Worm (Caenorhabditis elegans) whole organism, L3 larva: ENCODE measurements around the gene srj-55.

Experiments
- R02D3.7 ChIP-seq: fragments of 150-350 bp; optimal IDR thresholded peaks from 2 replicates; lab custom pipeline; 2014; ENCODE audit warnings: missing biosample characterization, missing genetic modification characterization
- ZK546.5 ChIP-seq: sonication (generic microtip); optimal IDR thresholded peaks from 2 replicates; lab custom pipeline; 2017; ENCODE audit warnings: missing biosample characterization, missing genetic modification characterization
- aly-2 ChIP-seq: fragments of 150-350 bp; optimal IDR thresholded peaks from 2 replicates; lab custom pipeline; 2014; ENCODE audit warnings: missing biosample characterization, missing genetic modification characterization
- ceh-16 ChIP-seq: sonication (generic microtip); optimal IDR thresholded peaks from 2 replicates; lab custom pipeline; 2017; ENCODE audit warnings: missing biosample characterization, missing genetic modification characterization
- ceh-28 ChIP-seq: fragments of 150-350 bp; optimal IDR thresholded peaks from 2 replicates; lab custom pipeline; 2014; ENCODE audit warnings: missing biosample characterization, missing genetic modification reagents, missing genetic modification characterization
- ceh-82 ChIP-seq: fragments of 150-350 bp; optimal IDR thresholded peaks from 2 replicates; lab custom pipeline; 2014; ENCODE audit warnings: missing biosample characterization, missing genetic modification characterization
- daf-12 ChIP-seq: fragments of 150-350 bp; optimal IDR thresholded peaks from 2 replicates; lab custom pipeline; 2014; ENCODE audit warnings: missing biosample characterization, missing genetic modification reagents, missing genetic modification characterization
- egl-27 ChIP-seq: sonication (generic microtip); optimal IDR thresholded peaks from 4 replicates; lab custom pipeline; 2017; ENCODE audit warnings: missing biosample characterization, missing genetic modification reagents, missing genetic modification characterization
- egl-5 ChIP-seq: fragments of 150-350 bp; optimal IDR thresholded peaks from 2 replicates; lab custom pipeline; 2017; ENCODE audit warnings: missing biosample characterization, missing genetic modification reagents, missing genetic modification characterization, inconsistent platforms
- elt-2 ChIP-seq: sonication (generic microtip); optimal IDR thresholded peaks from 2 replicates; lab custom pipeline; 2016; ENCODE audit warnings: missing genetic modification reagents, mild to moderate bottlenecking, missing genetic modification characterization, missing compliant biosample characterization
- elt-3 ChIP-seq, 3 experiments: fragments of 150-350 bp in 1 of 3; sonication (generic microtip) in 2 of 3; optimal IDR thresholded peaks; 2 replicates in 2 of 3; 4 replicates in 1 of 3; lab custom pipeline; 2014 to 2017; ENCODE audit warnings: missing biosample characterization in 3 of 3, missing genetic modification characterization in 3 of 3
- fkh-10 ChIP-seq: sonication (generic microtip); optimal IDR thresholded peaks from 2 replicates; lab custom pipeline; 2017; ENCODE audit warnings: missing biosample characterization, missing genetic modification reagents, missing genetic modification characterization
- fkh-2 ChIP-seq: fragments of 150-350 bp; optimal IDR thresholded peaks from 2 replicates; lab custom pipeline; 2014; ENCODE audit warnings: missing biosample characterization, missing genetic modification reagents, missing genetic modification characterization
- fos-1 ChIP-seq: fragments of 150-350 bp; optimal IDR thresholded peaks from 2 replicates; lab custom pipeline; 2014; ENCODE audit warnings: missing biosample characterization, missing genetic modification characterization
- hmg-11 ChIP-seq: sonication (generic microtip); optimal IDR thresholded peaks from 2 replicates; lab custom pipeline; 2016; ENCODE audit warnings: missing genetic modification characterization, missing compliant biosample characterization
- jun-1 ChIP-seq: fragments of 150-350 bp; optimal IDR thresholded peaks from 2 replicates; lab custom pipeline; 2014; ENCODE audit warnings: missing biosample characterization, missing genetic modification reagents, missing genetic modification characterization
- lin-15B ChIP-seq: fragments of 150-350 bp; optimal IDR thresholded peaks from 2 replicates; lab custom pipeline; 2014; ENCODE audit warnings: missing biosample characterization, missing genetic modification characterization
- mdl-1 ChIP-seq: fragments of 150-350 bp; optimal IDR thresholded peaks from 2 replicates; lab custom pipeline; 2014; ENCODE audit warnings: missing biosample characterization, missing genetic modification characterization
- mml-1 ChIP-seq: fragments of 150-350 bp; sonication (generic microtip); optimal IDR thresholded peaks from 3 replicates; lab custom pipeline; 2014; ENCODE audit warnings: missing biosample characterization, missing genetic modification characterization
- nfya-1 ChIP-seq: sonication (generic microtip); optimal IDR thresholded peaks from 2 replicates; lab custom pipeline; 2017; ENCODE audit warnings: missing genetic modification characterization, mild to moderate bottlenecking, missing compliant biosample characterization, antibody characterized with exemption, moderate library complexity; ENCODE audit not compliant: insufficient read depth
- nhr-11 ChIP-seq: fragments of 150-350 bp; optimal IDR thresholded peaks from 2 replicates; lab custom pipeline; 2014; ENCODE audit warnings: missing biosample characterization, missing genetic modification characterization
- nhr-23 ChIP-seq: fragments of 150-350 bp; optimal IDR thresholded peaks from 2 replicates; lab custom pipeline; 2014; ENCODE audit warnings: missing biosample characterization, missing genetic modification reagents, missing genetic modification characterization
- nhr-237 ChIP-seq: fragments of 150-350 bp; optimal IDR thresholded peaks from 2 replicates; lab custom pipeline; 2014; ENCODE audit warnings: missing biosample characterization, missing genetic modification characterization
- nhr-25 ChIP-seq: sonication (generic microtip); optimal IDR thresholded peaks from 2 replicates; lab custom pipeline; 2017; ENCODE audit warnings: missing biosample characterization, missing genetic modification characterization
- nhr-28 ChIP-seq: fragments of 150-350 bp; optimal IDR thresholded peaks from 2 replicates; lab custom pipeline; 2014; ENCODE audit warnings: missing biosample characterization, missing genetic modification characterization
- nhr-43 ChIP-seq: sonication (generic microtip); optimal IDR thresholded peaks from 2 replicates; lab custom pipeline; 2016; ENCODE audit warnings: mild to moderate bottlenecking, missing genetic modification characterization, missing compliant biosample characterization; ENCODE audit not compliant: poor library complexity, severe bottlenecking
- nhr-67 ChIP-seq: fragments of 150-350 bp; optimal IDR thresholded peaks from 2 replicates; lab custom pipeline; 2014; ENCODE audit warnings: missing biosample characterization, missing genetic modification characterization
- nhr-77 ChIP-seq: fragments of 150-350 bp; optimal IDR thresholded peaks from 2 replicates; lab custom pipeline; 2014; ENCODE audit warnings: missing biosample characterization, missing genetic modification characterization
- pha-4 ChIP-seq: fragments of 150-350 bp; optimal IDR thresholded peaks from 2 replicates; lab custom pipeline; 2014; ENCODE audit warnings: missing biosample characterization, missing genetic modification reagents, missing genetic modification characterization
- pqm-1 ChIP-seq: fragments of 150-350 bp; optimal IDR thresholded peaks from 2 replicates; lab custom pipeline; 2017; ENCODE audit warnings: missing biosample characterization, missing genetic modification characterization, inconsistent platforms
- sea-2 ChIP-seq: fragments of 150-350 bp; sonication (generic microtip); optimal IDR thresholded peaks from 4 replicates; lab custom pipeline; 2014; ENCODE audit warnings: missing biosample characterization, missing genetic modification reagents, missing genetic modification characterization
- skn-1 ChIP-seq: fragments of 150-350 bp; optimal IDR thresholded peaks from 2 replicates; lab custom pipeline; 2014; ENCODE audit warnings: missing biosample characterization, missing genetic modification characterization
- snpc-4 ChIP-seq: fragments of 150-350 bp; optimal IDR thresholded peaks from 2 replicates; lab custom pipeline; 2014; ENCODE audit warnings: missing biosample characterization, missing genetic modification characterization
- tbx-2 ChIP-seq: sonication (generic microtip); optimal IDR thresholded peaks from 2 replicates; lab custom pipeline; 2016; ENCODE audit warnings: mild to moderate bottlenecking, missing genetic modification characterization, missing compliant biosample characterization
- unc-39 ChIP-seq: sonication (generic microtip); optimal IDR thresholded peaks from 4 replicates; lab custom pipeline; 2017; ENCODE audit warnings: missing biosample characterization, missing genetic modification characterization
- unc-62 ChIP-seq: fragments of 150-350 bp; sonication (generic microtip); optimal IDR thresholded peaks from 4 replicates; lab custom pipeline; 2014; ENCODE audit warnings: missing biosample characterization, missing genetic modification reagents, missing genetic modification characterization
- zag-1 ChIP-seq: fragments of 150-350 bp; optimal IDR thresholded peaks from 2 replicates; lab custom pipeline; 2014; ENCODE audit warnings: missing biosample characterization, missing genetic modification characterization
- ztf-4 ChIP-seq: fragments of 150-350 bp; optimal IDR thresholded peaks from 2 replicates; lab custom pipeline; 2014; ENCODE audit warnings: missing biosample characterization, missing genetic modification characterization

srj-55 gene

ce11 chrV:2870127-2870526 is 12.4 kb upstream of the srj-55 start, which contains the start of gene srh-243:
Gene srh-243 (plus strand): TSS chrV:2870427.
- TF ChIP-seq nfya-1 (tag; lab: Kevin White, UChicago) = no peak
- no peak for TF ChIP-seq nhr-43 (tag; lab: Kevin White, UChicago)
- TF ChIP-seq mdl-1 (tag; lab: Kevin White, UChicago) = no peak
- TF ChIP-seq hmg-11 (tag; lab: Kevin White, UChicago) = no peak
- TF ChIP-seq unc-62 = no peak
- TF ChIP-seq jun-1 (tag; lab: Kevin White, UChicago) = no peak
- no peak for TF ChIP-seq ZK546.5 (tag; lab: Kevin White, UChicago)
- TF ChIP-seq fkh-10 (GFP tag; lab: Kevin White, UChicago) = no peak
- no peak for TF ChIP-seq daf-12 (tag; lab: Kevin White, UChicago)
- no peak for TF ChIP-seq fkh-2
- no peak for TF ChIP-seq ztf-4 (tag; lab: Kevin White, UChicago)
- TF ChIP-seq sea-2 (GFP tag; lab: Kevin White, UChicago) = no peak
- TF ChIP-seq zag-1 (tag; lab: Kevin White, UChicago) = no peak
- TF ChIP-seq egl-27 = no peak
- no peak for TF ChIP-seq nhr-28 (tag; lab: Kevin White, UChicago)
- TF ChIP-seq skn-1 = no peak
- TF ChIP-seq elt-2 (tag; lab: Kevin White, UChicago) = no peak
- TF ChIP-seq egl-5 (tag; lab: Kevin White, UChicago) = no peak
- no peak for TF ChIP-seq nhr-23 (tag; lab: Kevin White, UChicago)
- no peak for TF ChIP-seq unc-39 (tag; lab: Kevin White, UChicago)

DNA sequence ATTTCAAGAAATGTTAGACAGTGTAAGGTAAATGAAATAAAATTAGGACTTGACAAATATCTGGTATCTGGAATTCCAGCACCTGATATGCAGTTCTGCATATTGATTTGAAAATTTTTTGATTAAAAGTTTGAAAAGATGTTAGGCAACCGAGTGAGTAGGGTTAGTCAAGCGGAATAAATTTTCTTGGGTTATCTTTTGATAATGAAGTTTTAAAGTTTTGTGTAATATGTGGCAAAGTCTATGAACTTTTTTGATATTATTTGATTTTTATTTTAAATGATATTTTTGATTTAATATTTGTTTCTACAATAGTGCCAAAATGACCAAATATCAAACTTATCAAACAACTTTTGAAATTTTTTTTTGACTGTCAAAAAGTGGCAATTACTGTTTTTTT is 11.8 kb upstream of the srj-55 start, which contains the start of gene srh-241:
Gene srh-241, minus strand, starts transcription at position 101 of the 400 bp plus-strand sequence.
- TF ChIP-seq nhr-11 (tag; lab: Kevin White, UChicago) (no peak), aly-2 (tag; lab: Kevin White, UChicago) (no peak), ceh-16 (tag; lab: Kevin White, UChicago) (no peak), R02D3.7 (tag; lab: Kevin White, UChicago) (no peak), snpc-4 (tag; lab: Kevin White, UChicago) (no peak), egl-27 (no peak), pqm-1 (tag; lab: Kevin White, UChicago) (no peak), tbx-2 (no peak), hmg-11 (tag; lab: Kevin White, UChicago) (no peak)

- TF ChIP-seq egl-27 (no peak), nhr-67 (tag; lab: Kevin White, UChicago) (no peak), nfya-1 (tag; lab: Kevin White, UChicago) (no peak), mdl-1 (tag; lab: Kevin White, UChicago) (no peak), aly-2 (tag; lab: Kevin White, UChicago) (no peak), tbx-2 (no peak), ceh-28 (no peak), lin-15B (no peak), nhr-77 (tag; lab: Kevin White, UChicago) (no peak), ZK546.5 (tag; lab: Kevin White, UChicago) (no peak), mml-1 (tag; lab: Kevin White, UChicago) (no peak), unc-39 (tag; lab: Kevin White, UChicago) (no peak), pha-4 (no peak), nhr-25 (no peak)
- TF ChIP-seq, all 47 proteins: peak for 0
Observed at ce11 chrV:2864899-2865298, 7.2 kb upstream of the srj-55 start, which contains the start of gene srh-240. Gene srh-240 (plus strand): TSS chrV:2865199.

DNA sequence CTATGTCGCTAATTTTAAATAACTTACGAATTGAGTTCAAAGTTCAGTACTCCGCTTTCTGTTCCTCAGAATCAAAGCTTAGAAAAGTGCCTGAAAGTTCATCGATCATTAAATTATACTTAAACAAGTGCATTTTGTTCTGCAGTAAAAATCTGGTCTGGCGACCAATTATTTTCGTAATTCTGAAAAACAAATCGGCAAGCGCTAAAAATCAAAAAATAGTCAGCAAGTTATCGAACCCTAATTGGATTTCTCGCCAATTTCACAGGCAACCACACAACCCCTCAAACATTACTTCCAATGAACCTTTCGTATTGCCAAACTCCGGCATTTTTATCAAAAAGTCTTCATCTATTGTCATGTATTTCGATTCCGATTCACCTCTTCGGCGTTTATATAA is 5.3 kb upstream of the srj-55 start, which contains the start of gene srh-272:
Gene srh-272, plus strand, starts transcription at position 301 of the 400 bp plus-strand sequence.
- TF ChIP-seq fos-1 = no peak
- TF ChIP-seq sea-2 (GFP tag; lab: Kevin White, UChicago) = no peak
- TF ChIP-seq ceh-82 = no peak
- TF ChIP-seq nhr-25 = no peak
- TF ChIP-seq ZK546.5 (tag; lab: Kevin White, UChicago) = no peak
- no peak for TF ChIP-seq ztf-4 (tag; lab: Kevin White, UChicago)
- TF ChIP-seq nhr-77 (tag; lab: Kevin White, UChicago) = no peak
- TF ChIP-seq nhr-23 (tag; lab: Kevin White, UChicago) = no peak
- TF ChIP-seq aly-2 (tag; lab: Kevin White, UChicago) = no peak
- TF ChIP-seq mdl-1 (tag; lab: Kevin White, UChicago) = no peak
- TF ChIP-seq egl-27 = no peak
- no peak for TF ChIP-seq elt-3 (tag; optimal IDR thresholded peaks at IDR 0.05; lab: Kevin White, UChicago)
- no peak for TF ChIP-seq jun-1 (tag; lab: Kevin White, UChicago)
- no peak for TF ChIP-seq nhr-237 (tag; lab: Kevin White, UChicago)
